Fruit fly (Drosophila melanogaster): ENCODE data around the gene CG31220.

Gene CG31220

dm6 chr3R:19648289-19648916 is at the start of gene CG31220, which contains the start of gene CG6195:
Gene CG31220, plus strand, starts transcription at chr3R:19648487.
Gene CG6195, minus strand, starts transcription at chr3R:19648410.
- TF ChIP-seq CG17801 (GFP tag; optimal IDR thresholded peaks at IDR 0.05; ENCODE audit: partially characterized antibody) = no peak

- TF ChIP-seq CG17801 (GFP tag; optimal IDR thresholded peaks at IDR 0.05; ENCODE audit: partially characterized antibody) = no peak
These were observed 49.4 kb upstream of the CG31220 start, which contains the start of gene Cpr92A for dm6 chr3R:19598855-19599254. Gene Cpr92A, minus strand, starts transcription at chr3R:19598955.

- no peak for TF ChIP-seq CG17801 (GFP tag; optimal IDR thresholded peaks at IDR 0.05; ENCODE audit: partially characterized antibody)
These were observed 48.0 kb upstream of the CG31220 start, which contains the start of gene CG7333 for dm6 chr3R:19600335-19600734. Gene CG7333, plus strand, starts transcription at chr3R:19600635.

dm6 chr3R:19602996-19603395 is 45.3 kb upstream of the CG31220 start, which contains the start of gene CG7342:
Gene CG7342, plus strand, starts transcription at chr3R:19603375.
- TF ChIP-seq CG17801 (GFP tag; optimal IDR thresholded peaks at IDR 0.05; ENCODE audit: partially characterized antibody) = no peak

- TF ChIP-seq CG17801 (GFP tag; optimal IDR thresholded peaks at IDR 0.05; ENCODE audit: partially characterized antibody) = no peak
These were observed 41.3 kb upstream of the CG31220 start, which contains the start of gene CG17751 for dm6 chr3R:19606954-19607353. Gene CG17751, plus strand, starts transcription at chr3R:19607254.

dm6 chr3R:19609925-19610324 is 38.4 kb upstream of the CG31220 start, which contains the start of gene CG17752:
Gene CG17752, plus strand, starts transcription at chr3R:19610225.
- no peak for TF ChIP-seq CG17801 (GFP tag; optimal IDR thresholded peaks at IDR 0.05; ENCODE audit: partially characterized antibody)

dm6 chr3R:19612908-19613431 is 35.3 kb upstream of the CG31220 start, which contains the start of gene CG16727:
Gene CG16727, plus strand, starts transcription at chr3R:19613381.
- TF ChIP-seq CG17801 (GFP tag; optimal IDR thresholded peaks at IDR 0.05; ENCODE audit: partially characterized antibody) = no peak

- no peak for TF ChIP-seq CG17801 (GFP tag; optimal IDR thresholded peaks at IDR 0.05; ENCODE audit: partially characterized antibody)
These were observed 28.4 kb upstream of the CG31220 start for dm6 chr3R:19619908-19620307.

- TF ChIP-seq CG17801 (GFP tag; optimal IDR thresholded peaks at IDR 0.05; ENCODE audit: partially characterized antibody) = no peak
These were observed 27.3 kb upstream of the CG31220 start for dm6 chr3R:19620953-19621352.

- no peak for TF ChIP-seq CG17801 (GFP tag; optimal IDR thresholded peaks at IDR 0.05; ENCODE audit: partially characterized antibody)
These were observed 26.3 kb upstream of the CG31220 start for dm6 chr3R:19622005-19622404.

dm6 chr3R:19623606-19624005 is 24.7 kb upstream of the CG31220 start:
- TF ChIP-seq CG17801 (GFP tag; optimal IDR thresholded peaks at IDR 0.05; ENCODE audit: partially characterized antibody) = peak; percentile 73

dm6 chr3R:19624482-19624881 is 23.8 kb upstream of the CG31220 start:
- TF ChIP-seq CG17801 (GFP tag; optimal IDR thresholded peaks at IDR 0.05; ENCODE audit: partially characterized antibody) = no peak

dm6 chr3R:19625300-19626230 is 22.7 kb upstream of the CG31220 start:
- no peak for TF ChIP-seq CG17801 (GFP tag; optimal IDR thresholded peaks at IDR 0.05; ENCODE audit: partially characterized antibody)

- peak; percentile 29 for TF ChIP-seq CG17801 (GFP tag; optimal IDR thresholded peaks at IDR 0.05; ENCODE audit: partially characterized antibody)
These were observed 20.3 kb upstream of the CG31220 start for dm6 chr3R:19627792-19628522.

- no peak for TF ChIP-seq CG17801 (GFP tag; optimal IDR thresholded peaks at IDR 0.05; ENCODE audit: partially characterized antibody)
These were observed 15.6 kb upstream of the CG31220 start, which contains the start of gene CG6231 for dm6 chr3R:19632685-19633116. Gene CG6231, minus strand, starts transcription at chr3R:19632718.

All from ovary, adult (tissue).